Worm (Caenorhabditis elegans) whole organism, L1 larva: ENCODE measurements around the gene srb-13.

Experiments used
- C34B4.2 ChIP-seq: sonication (generic microtip); optimal IDR thresholded peaks from 2 replicates; lab custom pipeline; 2017; ENCODE audit warnings: mild to moderate bottlenecking, missing genetic modification characterization, missing compliant biosample characterization
- Y116A8C.19 ChIP-seq: sonication (generic microtip); optimal IDR thresholded peaks from 2 replicates; lab custom pipeline; 2016; ENCODE audit warnings: missing compliant biosample characterization, missing genetic modification characterization, borderline replicate concordance
- blmp-1 ChIP-seq: fragments of 150-350 bp; optimal IDR thresholded peaks from 2 replicates; lab custom pipeline; 2014; ENCODE audit warnings: missing biosample characterization, missing genetic modification characterization
- ceh-82 ChIP-seq, 3 experiments: fragments of 150-350 bp in 1 of 3; sonication (generic microtip) in 2 of 3; optimal IDR thresholded peaks; 2 replicates each; lab custom pipeline; 2014 to 2017; ENCODE audit warnings: missing biosample characterization in 3 of 3, missing genetic modification characterization in 3 of 3
- ceh-88 ChIP-seq: fragments of 200-800 bp; sonication (Bioruptor generic); IDR thresholded peaks from 2 replicates; pipeline ENCODE4 v1.3.6; 2022; ENCODE audit warnings: missing genetic modification characterization, missing compliant biosample characterization
- dsc-1 ChIP-seq: sonication (generic microtip); optimal IDR thresholded peaks from 2 replicates; lab custom pipeline; 2016; ENCODE audit warnings: mild to moderate bottlenecking, missing genetic modification characterization, missing compliant biosample characterization
- efl-1 ChIP-seq, 4 experiments: fragments of 150-350 bp; optimal IDR thresholded peaks in 3 of 4; peaks in 1 of 4; 1 replicate in 1 of 4; 2 replicates in 3 of 4; lab custom pipeline; 2014; ENCODE audit warnings: missing biosample characterization in 2 of 4, missing genetic modification characterization in 2 of 4, missing genetic modification reagents in 2 of 4
- efl-3 ChIP-seq: fragments of 200-800 bp; sonication (Bioruptor generic); optimal IDR thresholded peaks from 2 replicates; lab custom pipeline; 2018; ENCODE audit warnings: mild to moderate bottlenecking, missing genetic modification characterization, missing compliant biosample characterization
- egl-13 ChIP-seq: sonication (generic microtip); optimal IDR thresholded peaks from 2 replicates; lab custom pipeline; 2016; ENCODE audit warnings: missing genotype, missing genetic modification reagents, missing genetic modification characterization, missing compliant biosample characterization
- elt-2 ChIP-seq: sonication (generic microtip); optimal IDR thresholded peaks from 2 replicates; lab custom pipeline; 2016; ENCODE audit warnings: missing genetic modification characterization, mild to moderate bottlenecking, inconsistent platforms, missing compliant biosample characterization, missing genetic modification reagents
- elt-3 ChIP-seq, 6 experiments: fragments of 150-350 bp in 1 of 6; sonication (generic microtip); optimal IDR thresholded peaks; 2 replicates each; lab custom pipeline; 2017 to 2018; ENCODE audit warnings: missing biosample characterization in 6 of 6, missing genetic modification characterization in 6 of 6, inconsistent platforms in 1 of 6
- fkh-10 ChIP-seq: sonication (generic microtip); optimal IDR thresholded peaks from 2 replicates; lab custom pipeline; 2017; ENCODE audit warnings: missing biosample characterization, missing genetic modification reagents, missing genetic modification characterization
- fkh-4 ChIP-seq: sonication (generic microtip); optimal IDR thresholded peaks from 2 replicates; lab custom pipeline; 2016; ENCODE audit warnings: missing compliant biosample characterization, missing genetic modification characterization, borderline replicate concordance
- fkh-8 ChIP-seq: sonication (generic microtip); optimal IDR thresholded peaks from 2 replicates; lab custom pipeline; 2016; ENCODE audit warnings: mild to moderate bottlenecking, missing genetic modification characterization, missing compliant biosample characterization
- grh-1 ChIP-seq: fragments of 200-800 bp; sonication (Bioruptor generic); IDR thresholded peaks from 2 replicates; pipeline ENCODE4 v1.3.6; 2022; ENCODE audit warnings: missing genetic modification reagents, missing genetic modification characterization, missing compliant biosample characterization
- hlh-17 ChIP-seq: fragments of 200-800 bp; sonication (Bioruptor generic); optimal IDR thresholded peaks from 2 replicates; lab custom pipeline; 2018; ENCODE audit warnings: missing genetic modification characterization, mild to moderate bottlenecking, missing compliant biosample characterization, moderate library complexity, borderline replicate concordance
- hpl-2 ChIP-seq: fragments of 150-350 bp; optimal IDR thresholded peaks from 2 replicates; lab custom pipeline; 2014; ENCODE audit warnings: missing biosample characterization, missing genetic modification reagents, missing genetic modification characterization
- isw-1 ChIP-seq: fragments of 200-800 bp; sonication (Bioruptor generic); IDR thresholded peaks from 2 replicates; pipeline ENCODE4 v1.3.6; 2022; ENCODE audit warnings: missing genetic modification characterization, missing compliant biosample characterization
- jun-1 ChIP-seq: fragments of 150-350 bp; optimal IDR thresholded peaks from 2 replicates; lab custom pipeline; 2014; ENCODE audit warnings: missing biosample characterization, missing genetic modification reagents, missing genetic modification characterization
- lin-13 ChIP-seq: fragments of 150-350 bp; optimal IDR thresholded peaks from 2 replicates; lab custom pipeline; 2014; ENCODE audit warnings: missing biosample characterization, missing genetic modification reagents, missing genetic modification characterization
- lin-14 ChIP-seq: fragments of 200-800 bp; sonication (Bioruptor generic); optimal IDR thresholded peaks from 2 replicates; lab custom pipeline; 2018; ENCODE audit warnings: mild to moderate bottlenecking, missing genetic modification characterization, moderate library complexity, missing compliant biosample characterization
- lin-35 ChIP-seq, 2 experiments: fragments of 150-350 bp; optimal IDR thresholded peaks; 2 replicates each; lab custom pipeline; 2014; ENCODE audit warnings: missing biosample characterization in 2 of 2, missing genetic modification characterization in 2 of 2, missing genetic modification reagents in 2 of 2
- lsy-2 ChIP-seq, 2 experiments: fragments of 150-350 bp; optimal IDR thresholded peaks; 2 replicates each; lab custom pipeline; 2014; ENCODE audit warnings: missing biosample characterization in 2 of 2, missing genetic modification characterization in 2 of 2
- mab-9 ChIP-seq: fragments of 200-800 bp; sonication (Bioruptor generic); IDR thresholded peaks from 2 replicates; pipeline ENCODE4 v1.3.6; 2022; ENCODE audit warnings: missing genetic modification reagents, missing genetic modification characterization, missing compliant biosample characterization
- mep-1 ChIP-seq: fragments of 150-350 bp; optimal IDR thresholded peaks from 2 replicates; lab custom pipeline; 2014; ENCODE audit warnings: missing biosample characterization, missing genetic modification characterization
- nhr-11 ChIP-seq: fragments of 150-350 bp; optimal IDR thresholded peaks from 2 replicates; lab custom pipeline; 2014; ENCODE audit warnings: missing biosample characterization, missing genetic modification characterization
- nhr-19 ChIP-seq: fragments of 200-800 bp; sonication (Bioruptor generic); conservative IDR thresholded peaks from 2 replicates; pipeline ENCODE4 v1.3.6; 2022; ENCODE audit warnings: missing genetic modification characterization, missing compliant biosample characterization
- nhr-20 ChIP-seq: sonication (generic microtip); optimal IDR thresholded peaks from 2 replicates; lab custom pipeline; 2016; ENCODE audit warnings: mild to moderate bottlenecking, missing genetic modification characterization, missing compliant biosample characterization
- nhr-47 ChIP-seq: sonication (generic microtip); optimal IDR thresholded peaks from 2 replicates; lab custom pipeline; 2016; ENCODE audit warnings: mild to moderate bottlenecking, missing genetic modification characterization, moderate library complexity, missing compliant biosample characterization
- nhr-71 ChIP-seq: sonication (generic microtip); optimal IDR thresholded peaks from 2 replicates; lab custom pipeline; 2016; ENCODE audit warnings: mild to moderate bottlenecking, missing genetic modification characterization, moderate library complexity, missing compliant biosample characterization
- nhr-77 ChIP-seq: fragments of 150-350 bp; optimal IDR thresholded peaks from 2 replicates; lab custom pipeline; 2014; ENCODE audit warnings: missing biosample characterization, missing genetic modification characterization
- nhr-85 ChIP-seq: sonication (generic microtip); peaks from one replicate; lab custom pipeline; 2016; ENCODE audit warnings: missing genetic modification characterization, inconsistent platforms, missing compliant biosample characterization
- nhr-90 ChIP-seq: sonication (generic microtip); optimal IDR thresholded peaks from 2 replicates; lab custom pipeline; 2016; ENCODE audit warnings: mild to moderate bottlenecking, missing genetic modification characterization, missing compliant biosample characterization; ENCODE audit not compliant: poor library complexity
- pqm-1 ChIP-seq: sonication (generic microtip); optimal IDR thresholded peaks from 3 replicates; lab custom pipeline; 2017; ENCODE audit warnings: missing biosample characterization, missing genetic modification characterization
- rnt-1 ChIP-seq: sonication (generic microtip); optimal IDR thresholded peaks from 2 replicates; lab custom pipeline; 2016; ENCODE audit warnings: mild to moderate bottlenecking, missing genetic modification characterization, moderate library complexity, missing compliant biosample characterization
- skn-1 ChIP-seq: fragments of 150-350 bp; optimal IDR thresholded peaks from 2 replicates; lab custom pipeline; 2014; ENCODE audit warnings: missing biosample characterization, missing genetic modification characterization
- snu-23 ChIP-seq: sonication (generic microtip); optimal IDR thresholded peaks from 2 replicates; lab custom pipeline; 2016; ENCODE audit warnings: missing genetic modification characterization, missing compliant biosample characterization
- tlp-1 ChIP-seq: fragments of 150-350 bp; optimal IDR thresholded peaks from 2 replicates; lab custom pipeline; 2014; ENCODE audit warnings: missing biosample characterization, missing genetic modification characterization
- unc-62 ChIP-seq: fragments of 150-350 bp; optimal IDR thresholded peaks from 2 replicates; lab custom pipeline; 2014; ENCODE audit warnings: missing biosample characterization, missing genetic modification reagents, missing genetic modification characterization
- unc-86 ChIP-seq: sonication (generic microtip); optimal IDR thresholded peaks from 2 replicates; lab custom pipeline; 2016; ENCODE audit warnings: missing genetic modification characterization, missing compliant biosample characterization
- vab-15 ChIP-seq: sonication (generic microtip); optimal IDR thresholded peaks from 2 replicates; lab custom pipeline; 2017; ENCODE audit warnings: missing genotype, mild to moderate bottlenecking, missing genetic modification characterization, missing compliant biosample characterization
- ztf-11 ChIP-seq, 2 experiments: sonication (generic microtip); optimal IDR thresholded peaks; 2 replicates each; lab custom pipeline; 2016 to 2017; ENCODE audit warnings: missing genetic modification characterization in 2 of 2, missing biosample characterization in 1 of 2, missing compliant biosample characterization in 1 of 2

Gene srb-13

ce11 chrII:5202930-5203329, 45.5 kb upstream of the srb-13 start, which contains the start of gene ampd-1 (continued):
- no peak for TF ChIP-seq nhr-20 (tag; lab: Kevin White, UChicago)
- TF ChIP-seq elt-3 (tag; optimal IDR thresholded peaks at IDR 0.05; lab: Kevin White, UChicago), result no peak
- TF ChIP-seq skn-1 (tag; lab: Kevin White, UChicago), result no peak
- no peak for TF ChIP-seq egl-13 (tag; lab: Kevin White, UChicago)
- TF ChIP-seq snu-23 (GFP tag; lab: Kevin White, UChicago), result peak; percentile 27
- no peak for TF ChIP-seq rnt-1 (tag; lab: Kevin White, UChicago)
- TF ChIP-seq, all 84 proteins: peak for 7

- TF ChIP-seq nhr-47 (tag; lab: Kevin White, UChicago) (peak; percentile 16), fkh-4 (tag; lab: Kevin White, UChicago) (no peak), dsc-1 (tag; lab: Kevin White, UChicago) (peak; percentile 50), fkh-10 (no peak), jun-1 (tag; lab: Kevin White, UChicago) (peak; percentile 61), lsy-2 (tag; optimal IDR thresholded peaks at IDR 0.05; lab: Kevin White, UChicago) (peak in 1 of 2 experiments; percentile 10), nhr-20 (tag; lab: Kevin White, UChicago) (peak; percentile 16), blmp-1 (tag; lab: Kevin White, UChicago) (peak; percentile 46), elt-2 (tag; lab: Kevin White, UChicago) (peak; percentile 99), elt-3 (tag; optimal IDR thresholded peaks at IDR 0.05; lab: Kevin White, UChicago) (peak in 4 of 6 experiments; percentile 22 to 77 (median 43)), egl-13 (tag; lab: Kevin White, UChicago) (no peak), lin-14 (GFP tag; lab: Kevin White, UChicago) (peak; percentile 32), tlp-1 (peak; percentile 69), lin-35 (GFP tag; optimal IDR thresholded peaks at IDR 0.05; lab: Kevin White, UChicago) (peak in 1 of 2 experiments; percentile 55), mep-1 (tag; lab: Kevin White, UChicago) (peak; percentile 22), lin-13 (GFP tag; lab: Kevin White, UChicago) (no peak), nhr-90 (tag; lab: Kevin White, UChicago) (peak; percentile 42), nhr-71 (tag; lab: Kevin White, UChicago) (peak; percentile 44), pqm-1 (tag; lab: Kevin White, UChicago) (peak; percentile 82), nhr-85 (tag; lab: Kevin White, UChicago) (peak; percentile 67)
Observed at ce11 chrII:5201922-5202562, 44.6 kb upstream of the srb-13 start.

- TF ChIP-seq fkh-8 (tag; lab: Kevin White, UChicago), result peak; percentile 23
- TF ChIP-seq nhr-77 (tag; lab: Kevin White, UChicago), result no peak
- no peak for TF ChIP-seq elt-2 (tag; lab: Kevin White, UChicago)
- no peak for TF ChIP-seq hlh-17 (GFP tag; lab: Kevin White, UChicago)
- peak; percentile 78 for TF ChIP-seq nhr-71 (tag; lab: Kevin White, UChicago)
- TF ChIP-seq lin-13 (GFP tag; lab: Kevin White, UChicago), result no peak
- TF ChIP-seq lin-14 (GFP tag; lab: Kevin White, UChicago), result peak; percentile 85
- no peak for TF ChIP-seq hpl-2 (GFP tag; lab: Kevin White, UChicago)
- peak; percentile 40 for TF ChIP-seq unc-86
- TF ChIP-seq skn-1 (tag; lab: Kevin White, UChicago), result peak; percentile 26
- peak; percentile 28 for TF ChIP-seq nhr-47 (tag; lab: Kevin White, UChicago)
- TF ChIP-seq C34B4.2 (tag; lab: Kevin White, UChicago), result no peak
- peak; percentile 20; the same call in 1 of the 2 replicates for TF ChIP-seq nhr-19 (GFP tag; lab: Robert Waterston, UW)
- no peak for TF ChIP-seq pqm-1 (tag; lab: Kevin White, UChicago)
- no peak for TF ChIP-seq mab-9
- TF ChIP-seq ceh-82 (tag; optimal IDR thresholded peaks at IDR 0.05; lab: Kevin White, UChicago), result peak in 1 of 3 experiments; percentile 20
- no peak for TF ChIP-seq unc-62 (GFP tag; lab: Kevin White, UChicago)
- TF ChIP-seq snu-23 (GFP tag; lab: Kevin White, UChicago), result peak; percentile 70
- TF ChIP-seq efl-1 (optimal IDR thresholded peaks at IDR 0.05; lab: Kevin White, UChicago), result peak; percentile 49 to 50
- peak; percentile 14 to 90 for TF ChIP-seq efl-1 (GFP tag; optimal IDR thresholded peaks at IDR 0.05 in 1 of 2; lab: Kevin White, UChicago)
- peak; percentile 48 for TF ChIP-seq rnt-1 (tag; lab: Kevin White, UChicago)
- no peak for TF ChIP-seq isw-1
- no peak for TF ChIP-seq nhr-11 (tag; lab: Kevin White, UChicago)
- TF ChIP-seq efl-3 (GFP tag; lab: Kevin White, UChicago), result no peak
- TF ChIP-seq ceh-88 (GFP tag; lab: Robert Waterston, UW), result no peak
- TF ChIP-seq tlp-1, result no peak
- no peak for TF ChIP-seq Y116A8C.19 (tag; lab: Kevin White, UChicago)
- TF ChIP-seq ztf-11 (tag; optimal IDR thresholded peaks at IDR 0.05; lab: Kevin White, UChicago), result no peak
- no peak for TF ChIP-seq vab-15
- TF ChIP-seq mep-1 (tag; lab: Kevin White, UChicago), result peak; percentile 41
- TF ChIP-seq nhr-20 (tag; lab: Kevin White, UChicago), result peak; percentile 39
- no peak for TF ChIP-seq grh-1 (GFP tag; lab: Robert Waterston, UW)
Observed at ce11 chrII:5200987-5201582, 43.7 kb upstream of the srb-13 start.
